Fruit fly (Drosophila melanogaster): ENCODE results near the gene CG13358.
A peak's percentile ranks its signal among the peaks of the same experiment; 100 is the strongest.

CG13358 gene

DNA sequence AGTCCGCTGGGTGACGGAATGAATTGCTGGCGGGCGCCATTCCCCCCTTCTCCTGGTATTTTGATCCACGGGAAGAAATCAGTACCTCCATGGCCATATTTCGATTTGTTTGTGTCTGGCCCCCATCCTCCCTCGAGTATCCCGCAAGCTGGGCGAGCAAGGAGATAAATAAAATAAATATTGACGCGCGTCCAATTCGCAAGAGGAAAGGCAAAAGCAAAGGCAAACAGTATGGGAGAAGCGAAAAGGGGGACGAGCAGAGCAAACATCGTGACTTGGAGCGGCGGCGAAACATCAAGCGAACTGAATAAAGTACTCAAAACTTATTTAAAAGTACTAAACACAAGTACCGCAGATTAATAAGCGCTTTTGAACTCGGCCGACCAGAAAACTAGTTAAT is 36.8 kb downstream of the CG13358 start (continued):
- TF ChIP-seq Meics (GFP tag; optimal IDR thresholded peaks at IDR 0.05): peak; percentile 14
- peak; percentile 76 for TF ChIP-seq Med (GFP tag)
- no peak for TF ChIP-seq bsh (GFP tag; optimal IDR thresholded peaks at IDR 0.05)
- TF ChIP-seq sens (GFP tag): peak; percentile 66
- peak; percentile 12 for TF ChIP-seq CG17359 (tag; optimal IDR thresholded peaks at IDR 0.05)
- peak; percentile 8 for TF ChIP-seq CG12769 (tag; optimal IDR thresholded peaks at IDR 0.05)
- TF ChIP-seq ATbp (GFP tag; optimal IDR thresholded peaks at IDR 0.05): peak; percentile 64
- TF ChIP-seq CG7987 (GFP tag; optimal IDR thresholded peaks at IDR 0.05): peak; percentile 11
- TF ChIP-seq CG3838 (GFP tag; optimal IDR thresholded peaks at IDR 0.05): no peak
- TF ChIP-seq Hmr (GFP tag; optimal IDR thresholded peaks at IDR 0.05): peak; percentile 37
- TF ChIP-seq disco-r (GFP tag; optimal IDR thresholded peaks at IDR 0.05): no peak
- peak; percentile 20 for TF ChIP-seq CG15514 (GFP tag; optimal IDR thresholded peaks at IDR 0.05)
- TF ChIP-seq gem (tag; optimal IDR thresholded peaks at IDR 0.05): peak; percentile 19
- TF ChIP-seq CG3281 (GFP tag; optimal IDR thresholded peaks at IDR 0.05): peak; percentile 29
- no peak for TF ChIP-seq CG1024 (GFP tag; IDR thresholded peaks at IDR 0.05)
- TF ChIP-seq pho (GFP tag; optimal IDR thresholded peaks at IDR 0.05): peak; percentile 8
- peak; percentile 33 for TF ChIP-seq wek (GFP tag; optimal IDR thresholded peaks at IDR 0.05)
- TF ChIP-seq Fer1 (GFP tag; optimal IDR thresholded peaks at IDR 0.05): peak; percentile 17
- TF ChIP-seq CG18599 (GFP tag; optimal IDR thresholded peaks at IDR 0.05): peak; percentile 25
- no peak for TF ChIP-seq Gsc (GFP tag; IDR thresholded peaks at IDR 0.05)
- TF ChIP-seq dysf (GFP tag; IDR thresholded peaks at IDR 0.05): no peak
- TF ChIP-seq CG15696 (tag; optimal IDR thresholded peaks at IDR 0.05): peak; percentile 21
- TF ChIP-seq lbe (GFP tag; optimal IDR thresholded peaks at IDR 0.05): peak; percentile 11
- TF ChIP-seq Bdp1 (GFP tag; optimal IDR thresholded peaks at IDR 0.05): no peak
- TF ChIP-seq pan (optimal IDR thresholded peaks at IDR 0.05): no peak
- peak in 1 of 2 experiments; percentile 19 for TF ChIP-seq pan (GFP tag; optimal IDR thresholded peaks at IDR 0.05 in 1 of 2, IDR thresholded peaks at IDR 0.05 in 1 of 2)
- TF ChIP-seq lab (GFP tag; optimal IDR thresholded peaks at IDR 0.05): peak; percentile 51
- 0 out of 2 replicates have a peak, but pooled peaks have one; percentile 15 for TF ChIP-seq Drgx (GFP tag; IDR thresholded peaks at IDR 0.05)
- peak; percentile 13 for TF ChIP-seq CG2678 (tag; optimal IDR thresholded peaks at IDR 0.05)
- TF ChIP-seq Asciz (GFP tag; optimal IDR thresholded peaks at IDR 0.05): peak; percentile 37
- TF ChIP-seq CG6813 (GFP tag; optimal IDR thresholded peaks at IDR 0.05): peak; percentile 55
- TF ChIP-seq sna (GFP tag; IDR thresholded peaks at IDR 0.05; ENCODE audit: partially characterized antibody): no peak
- peak; percentile 29 for TF ChIP-seq nau (GFP tag; optimal IDR thresholded peaks at IDR 0.05)

DNA sequence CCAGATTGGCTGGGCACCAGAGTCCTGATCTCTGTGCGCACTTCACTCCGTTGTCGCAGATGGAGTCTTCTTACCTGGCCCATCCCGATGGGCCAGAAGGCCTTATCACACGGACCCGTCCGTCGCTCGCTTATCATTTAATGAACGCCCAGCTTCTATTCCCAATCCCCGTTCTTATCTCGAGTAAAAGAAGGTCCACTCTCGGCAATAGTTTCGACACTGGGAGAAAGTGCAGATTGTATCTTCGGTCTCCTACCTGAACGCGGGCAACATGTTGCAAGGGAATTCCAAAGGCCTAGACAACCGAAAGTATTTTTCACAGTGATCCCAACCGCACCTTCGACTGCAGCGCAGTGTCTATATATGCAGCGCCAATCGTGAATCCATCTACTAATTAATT is 38.6 kb downstream of the CG13358 start:
- TF ChIP-seq bbx (GFP tag; IDR thresholded peaks at IDR 0.05; ENCODE audit: partially characterized antibody) (no peak), zf30C (GFP tag; optimal IDR thresholded peaks at IDR 0.05) (peak; percentile 82), HLH4C (GFP tag; IDR thresholded peaks at IDR 0.05; ENCODE audit: partially characterized antibody) (no peak), CG15479 (GFP tag; optimal IDR thresholded peaks at IDR 0.05) (peak; percentile 84), CG11696 (GFP tag; IDR thresholded peaks at IDR 0.05) (no peak), CG3838 (GFP tag; optimal IDR thresholded peaks at IDR 0.05) (no peak), CG8765 (GFP tag; IDR thresholded peaks at IDR 0.05) (peak; percentile 17; the same call in 1 of the 2 replicates)

Measured in whole organism, embryonic.